Worm (Caenorhabditis elegans) whole organism, L3 larva: Measurements from ENCODE around the gene K11D12.13.

Experiments used
- ceh-82 ChIP-seq: fragments of 150-350 bp; optimal IDR thresholded peaks from 2 replicates; lab custom pipeline; 2014; ENCODE audit warnings: missing biosample characterization, missing genetic modification characterization
- ceh-9 ChIP-seq: sonication (generic microtip); optimal IDR thresholded peaks from 2 replicates; lab custom pipeline; 2018; ENCODE audit warnings: missing biosample characterization, missing genetic modification characterization
- egl-5 ChIP-seq: fragments of 150-350 bp; optimal IDR thresholded peaks from 2 replicates; lab custom pipeline; 2017; ENCODE audit warnings: missing biosample characterization, missing genetic modification reagents, missing genetic modification characterization, inconsistent platforms
- elt-3 ChIP-seq, 3 experiments: fragments of 150-350 bp in 1 of 3; sonication (generic microtip) in 2 of 3; optimal IDR thresholded peaks; 2 replicates in 2 of 3; 4 replicates in 1 of 3; lab custom pipeline; 2014 to 2017; ENCODE audit warnings: missing biosample characterization in 3 of 3, missing genetic modification characterization in 3 of 3
- nfya-1 ChIP-seq: sonication (generic microtip); optimal IDR thresholded peaks from 2 replicates; lab custom pipeline; 2017; ENCODE audit warnings: missing genetic modification characterization, mild to moderate bottlenecking, missing compliant biosample characterization, antibody characterized with exemption, moderate library complexity; ENCODE audit not compliant: insufficient read depth
- nhr-11 ChIP-seq: fragments of 150-350 bp; optimal IDR thresholded peaks from 2 replicates; lab custom pipeline; 2014; ENCODE audit warnings: missing biosample characterization, missing genetic modification characterization
- nhr-237 ChIP-seq: fragments of 150-350 bp; optimal IDR thresholded peaks from 2 replicates; lab custom pipeline; 2014; ENCODE audit warnings: missing biosample characterization, missing genetic modification characterization
- nhr-25 ChIP-seq: sonication (generic microtip); optimal IDR thresholded peaks from 2 replicates; lab custom pipeline; 2017; ENCODE audit warnings: missing biosample characterization, missing genetic modification characterization
- nhr-67 ChIP-seq: fragments of 150-350 bp; optimal IDR thresholded peaks from 2 replicates; lab custom pipeline; 2014; ENCODE audit warnings: missing biosample characterization, missing genetic modification characterization
- snpc-4 ChIP-seq: fragments of 150-350 bp; optimal IDR thresholded peaks from 2 replicates; lab custom pipeline; 2014; ENCODE audit warnings: missing biosample characterization, missing genetic modification characterization
- ztf-11 ChIP-seq: fragments of 150-350 bp; optimal IDR thresholded peaks from 2 replicates; lab custom pipeline; 2014; ENCODE audit warnings: missing biosample characterization, missing genetic modification characterization

- TF ChIP-seq nhr-25 (tag; lab: Kevin White, UChicago) (no peak), elt-3 (tag; optimal IDR thresholded peaks at IDR 0.05; lab: Kevin White, UChicago) (no peak), ceh-82 (tag; lab: Kevin White, UChicago) (no peak), snpc-4 (tag; lab: Kevin White, UChicago) (no peak), nhr-67 (tag; lab: Kevin White, UChicago) (no peak), ztf-11 (tag; lab: Kevin White, UChicago) (no peak), nfya-1 (tag; lab: Kevin White, UChicago) (no peak), nhr-237 (no peak), nhr-11 (tag; lab: Kevin White, UChicago) (no peak), egl-5 (tag; lab: Kevin White, UChicago) (no peak), ceh-9 (tag; lab: Kevin White, UChicago) (no peak)
Observed at ce11 chrV:5033099-5033498, at the start of gene K11D12.13.
